Fruit fly (Drosophila melanogaster) S2 (cell line): ENCODE results near the gene CG17732.

Experiments used
- CG8478 ChIP-seq: fragments of >200 bp; optimal IDR thresholded peaks from 2 replicates; lab custom pipeline; 2018
- CTCF ChIP-seq, 2 experiments: fragments of >200 bp; optimal IDR thresholded peaks; 2 replicates each; lab custom pipeline; 2018

The CG17732 gene

dm6 chr3L:19981385-19981784 is at the start of gene CG17732:
Gene CG17732, plus strand, starts transcription at chr3L:19981685.
- TF ChIP-seq CG8478 (lab: Kevin White, UChicago), result no peak

- TF ChIP-seq CG8478 (lab: Kevin White, UChicago) (no peak), CTCF (optimal IDR thresholded peaks at IDR 0.05; lab: Kevin White, UChicago) (no peak)
These were observed 48.6 kb upstream of the CG17732 start for dm6 chr3L:19932917-19933316.

- no peak for TF ChIP-seq CTCF (optimal IDR thresholded peaks at IDR 0.05; lab: Kevin White, UChicago)
- no peak for TF ChIP-seq CG8478 (lab: Kevin White, UChicago)
These were observed 42.5 kb upstream of the CG17732 start, which contains the start of gene Ac76E for dm6 chr3L:19939024-19939423. Gene Ac76E, plus strand, starts transcription at chr3L:19939287.

dm6 chr3L:19940349-19940748 is 41.1 kb upstream of the CG17732 start:
- TF ChIP-seq CG8478 (lab: Kevin White, UChicago) (no peak), CTCF (optimal IDR thresholded peaks at IDR 0.05; lab: Kevin White, UChicago) (no peak)

- TF ChIP-seq CG8478 (lab: Kevin White, UChicago) (no peak), CTCF (optimal IDR thresholded peaks at IDR 0.05; lab: Kevin White, UChicago) (no peak)
These were observed 40.3 kb upstream of the CG17732 start for dm6 chr3L:19941162-19941561.

- no peak for TF ChIP-seq CTCF (optimal IDR thresholded peaks at IDR 0.05; lab: Kevin White, UChicago)
- no peak for TF ChIP-seq CG8478 (lab: Kevin White, UChicago)
These were observed 36.0 kb upstream of the CG17732 start for dm6 chr3L:19945469-19945868.

- TF ChIP-seq CTCF (optimal IDR thresholded peaks at IDR 0.05; lab: Kevin White, UChicago) (no peak), CG8478 (lab: Kevin White, UChicago) (no peak)
These were observed 30.4 kb upstream of the CG17732 start, which contains the start of gene CG32219 for dm6 chr3L:19951035-19951434. Gene CG32219, minus strand, starts transcription at chr3L:19951135.

dm6 chr3L:19951868-19952267 is 29.6 kb upstream of the CG17732 start, which contains the start of gene CG34258:
Gene CG34258, minus strand, starts transcription at chr3L:19951968.
- TF ChIP-seq CTCF (optimal IDR thresholded peaks at IDR 0.05; lab: Kevin White, UChicago), result no peak
- TF ChIP-seq CG8478 (lab: Kevin White, UChicago), result no peak

- TF ChIP-seq CTCF (optimal IDR thresholded peaks at IDR 0.05; lab: Kevin White, UChicago), result no peak
- no peak for TF ChIP-seq CG8478 (lab: Kevin White, UChicago)
These were observed 28.8 kb upstream of the CG17732 start, which contains the start of gene CG33710 for dm6 chr3L:19952690-19953089. Gene CG33710, minus strand, starts transcription at chr3L:19952790.

dm6 chr3L:19953612-19954011 is 27.9 kb upstream of the CG17732 start, which contains the start of gene CG42655:
Gene CG42655, minus strand, starts transcription at chr3L:19953712.
- no peak for TF ChIP-seq CG8478 (lab: Kevin White, UChicago)
- no peak for TF ChIP-seq CTCF (optimal IDR thresholded peaks at IDR 0.05; lab: Kevin White, UChicago)

dm6 chr3L:19954426-19954825 is 27.1 kb upstream of the CG17732 start, which contains the start of gene CG42654:
Gene CG42654, minus strand, starts transcription at chr3L:19954526.
- no peak for TF ChIP-seq CTCF (optimal IDR thresholded peaks at IDR 0.05; lab: Kevin White, UChicago)
- TF ChIP-seq CG8478 (lab: Kevin White, UChicago), result no peak

dm6 chr3L:19955699-19956098 is 25.8 kb upstream of the CG17732 start, which contains the start of gene CG42263:
Gene CG42263, minus strand, starts transcription at chr3L:19955799.
- TF ChIP-seq CG8478 (lab: Kevin White, UChicago) (no peak), CTCF (optimal IDR thresholded peaks at IDR 0.05; lab: Kevin White, UChicago) (no peak)

dm6 chr3L:19961805-19962204 is 19.7 kb upstream of the CG17732 start:
- TF ChIP-seq CG8478 (lab: Kevin White, UChicago) (no peak), CTCF (optimal IDR thresholded peaks at IDR 0.05; lab: Kevin White, UChicago) (no peak)

dm6 chr3L:19968725-19969598 is 12.5 kb upstream of the CG17732 start:
- TF ChIP-seq CTCF (optimal IDR thresholded peaks at IDR 0.05; lab: Kevin White, UChicago) (no peak), CG8478 (lab: Kevin White, UChicago) (no peak)

- TF ChIP-seq CG8478 (lab: Kevin White, UChicago), result no peak
- TF ChIP-seq CTCF (optimal IDR thresholded peaks at IDR 0.05; lab: Kevin White, UChicago), result no peak
These were observed 3.4 kb upstream of the CG17732 start for dm6 chr3L:19978088-19978487.
